Fruit fly (Drosophila melanogaster) whole organism, embryonic: ENCODE data around the gene Dbp73D.
A peak's percentile ranks its signal among the peaks of the same experiment; 100 is the strongest.

ENCODE experiments used
- B-H2 ChIP-seq: fragments of 200-800 bp; sonication (Bioruptor generic); optimal IDR thresholded peaks from 2 replicates; lab custom pipeline; 2018; ENCODE audit warnings: missing biosample characterization, mild to moderate bottlenecking, missing genetic modification characterization
- CG13775 ChIP-seq: fragments of 200-800 bp; sonication (Bioruptor generic); optimal IDR thresholded peaks from 3 replicates; lab custom pipeline; 2017; ENCODE audit warnings: missing biosample characterization, mild to moderate bottlenecking, missing genetic modification characterization
- CG13894 ChIP-seq: fragments of 200-800 bp; sonication (Bioruptor generic); optimal IDR thresholded peaks from 3 replicates; lab custom pipeline; 2018; ENCODE audit warnings: missing biosample characterization, mild to moderate bottlenecking, missing genetic modification characterization, moderate library complexity
- CG16863 ChIP-seq: fragments of 200-800 bp; sonication (Bioruptor generic); optimal IDR thresholded peaks from 3 replicates; lab custom pipeline; 2016; ENCODE audit warnings: missing biosample characterization, missing genetic modification characterization
- CG1832 ChIP-seq: fragments of 200-800 bp; sonication (Bioruptor generic); optimal IDR thresholded peaks from 2 replicates; lab custom pipeline; 2017; ENCODE audit warnings: missing biosample characterization, mild to moderate bottlenecking, missing genetic modification characterization, inconsistent platforms
- CG2678 ChIP-seq: fragments of 200-800 bp; sonication (Bioruptor generic); optimal IDR thresholded peaks from 3 replicates; lab custom pipeline; 2019; ENCODE audit warnings: missing biosample characterization, mild to moderate bottlenecking, missing genetic modification characterization, moderate library complexity
- CG2875 ChIP-seq: fragments of 200-800 bp; sonication (Bioruptor generic); optimal IDR thresholded peaks from 2 replicates; lab custom pipeline; 2017; ENCODE audit warnings: missing biosample characterization, mild to moderate bottlenecking, missing genetic modification characterization, missing genetic modification reagents
- CG30431 ChIP-seq: fragments of 200-800 bp; sonication (Bioruptor generic); optimal IDR thresholded peaks from 2 replicates; lab custom pipeline; 2017; ENCODE audit warnings: missing biosample characterization, missing genetic modification characterization
- CG34422 ChIP-seq: fragments of 200-800 bp; sonication (Bioruptor generic); IDR thresholded peaks from 3 replicates; pipeline ENCODE4 v1.3.6; 2022; ENCODE audit warnings: missing biosample characterization, missing genetic modification characterization
- CG4360 ChIP-seq: fragments of 200-800 bp; sonication (Bioruptor generic); IDR thresholded peaks from 2 replicates; pipeline ENCODE4 v1.3.6; 2022; ENCODE audit warnings: missing biosample characterization, missing genetic modification characterization
- CG4424 ChIP-seq: fragments of 200-800 bp; sonication (Bioruptor generic); optimal IDR thresholded peaks from 3 replicates; lab custom pipeline; 2016; ENCODE audit warnings: missing biosample characterization, missing genetic modification characterization
- CG5245 ChIP-seq: fragments of 200-800 bp; sonication (Bioruptor generic); optimal IDR thresholded peaks from 3 replicates; lab custom pipeline; 2016; ENCODE audit warnings: missing biosample characterization, missing genetic modification characterization
- CG9727 ChIP-seq: fragments of 200-800 bp; sonication (Bioruptor generic); optimal IDR thresholded peaks from 3 replicates; lab custom pipeline; 2017; ENCODE audit warnings: missing biosample characterization, mild to moderate bottlenecking, missing genetic modification characterization
- Eip74EF ChIP-seq, 2 experiments: fragments of 200-800 bp in 1 of 2; fragments of >200 bp in 1 of 2; sonication (Bioruptor generic) in 1 of 2; optimal IDR thresholded peaks; 2 replicates each; lab custom pipeline; 2017 to 2019; ENCODE audit warnings: missing biosample characterization in 2 of 2, missing genetic modification characterization in 2 of 2, mild to moderate bottlenecking in 1 of 2, moderate library complexity in 1 of 2
- Ets65A ChIP-seq: fragments of 200-800 bp; sonication (Bioruptor generic); peaks from one replicate; lab custom pipeline; 2016; ENCODE audit warnings: missing biosample characterization, missing genetic modification characterization
- Ets97D ChIP-seq: fragments of 200-800 bp; sonication (Bioruptor generic); optimal IDR thresholded peaks from 3 replicates; lab custom pipeline; 2016; ENCODE audit warnings: missing biosample characterization, missing genetic modification characterization
- Fer1 ChIP-seq: fragments of 200-800 bp; sonication (Bioruptor generic); optimal IDR thresholded peaks from 2 replicates; lab custom pipeline; 2017; ENCODE audit warnings: missing biosample characterization, mild to moderate bottlenecking, missing genetic modification characterization
- Gsc ChIP-seq: fragments of 200-800 bp; sonication (Bioruptor generic); IDR thresholded peaks from 2 replicates; pipeline ENCODE4 v1.3.6; 2022; ENCODE audit warnings: missing biosample characterization, missing genetic modification characterization
- HHEX ChIP-seq: fragments of 200-800 bp; sonication (Bioruptor generic); optimal IDR thresholded peaks from 3 replicates; lab custom pipeline; 2017; ENCODE audit warnings: missing biosample characterization, mild to moderate bottlenecking, missing genetic modification characterization, missing genetic modification reagents
- Hmx ChIP-seq: fragments of 200-800 bp; sonication (Bioruptor generic); optimal IDR thresholded peaks from 2 replicates; lab custom pipeline; 2016; ENCODE audit warnings: missing biosample characterization, missing genetic modification characterization
- Lhr ChIP-seq: fragments of 200-800 bp; sonication (Bioruptor generic); optimal IDR thresholded peaks from 3 replicates; lab custom pipeline; 2017; ENCODE audit warnings: mild to moderate bottlenecking, missing biosample characterization, missing genetic modification reagents, missing genetic modification characterization
- NfI ChIP-seq: fragments of 200-800 bp; sonication (Bioruptor generic); optimal IDR thresholded peaks from 3 replicates; lab custom pipeline; 2018; ENCODE audit warnings: missing biosample characterization, mild to moderate bottlenecking, missing genetic modification characterization, moderate library complexity
- Rfx ChIP-seq: fragments of 200-800 bp; sonication (Bioruptor generic); IDR thresholded peaks from 2 replicates; pipeline ENCODE4 v1.3.6; 2022; ENCODE audit warnings: missing biosample characterization, missing genetic modification characterization
- Sox100B ChIP-seq: fragments of 200-800 bp; sonication (Bioruptor generic); optimal IDR thresholded peaks from 3 replicates; lab custom pipeline; 2018; ENCODE audit warnings: missing biosample characterization, mild to moderate bottlenecking, missing genetic modification characterization
- Usf ChIP-seq: fragments of 200-800 bp; sonication (Bioruptor generic); optimal IDR thresholded peaks from 2 replicates; lab custom pipeline; 2017; ENCODE audit warnings: missing genotype, missing biosample characterization, missing genetic modification characterization
- abd-A ChIP-seq: fragments of 200-800 bp; sonication (Bioruptor generic); optimal IDR thresholded peaks from 3 replicates; lab custom pipeline; 2019; ENCODE audit warnings: missing biosample characterization, mild to moderate bottlenecking, missing genetic modification characterization, moderate library complexity
- ase ChIP-seq: fragments of 200-800 bp; sonication (Bioruptor generic); IDR thresholded peaks from 3 replicates; pipeline ENCODE4 v1.3.6; 2022; ENCODE audit warnings: missing biosample characterization, missing genetic modification characterization
- bbx ChIP-seq: fragments of 200-800 bp; sonication (Bioruptor generic); IDR thresholded peaks from 2 replicates; pipeline ENCODE4 v1.3.6; 2022; ENCODE audit warnings: missing biosample characterization, missing genetic modification characterization; ENCODE audit not compliant: partially characterized antibody
- da ChIP-seq: fragments of 200-800 bp; sonication (Bioruptor generic); optimal IDR thresholded peaks from 2 replicates; lab custom pipeline; 2016; ENCODE audit warnings: missing biosample characterization, missing genetic modification characterization
- dpn ChIP-seq, 2 experiments: fragments of 200-800 bp; sonication (Bioruptor generic); optimal IDR thresholded peaks; 3 replicates each; lab custom pipeline; 2016; ENCODE audit warnings: missing biosample characterization in 2 of 2, missing genetic modification characterization in 2 of 2
- dysf ChIP-seq: fragments of 200-800 bp; sonication (Bioruptor generic); IDR thresholded peaks from 3 replicates; pipeline ENCODE4 v1.3.6; 2022; ENCODE audit warnings: missing biosample characterization, missing genetic modification characterization
- gfzf ChIP-seq: fragments of 200-800 bp; sonication (Bioruptor generic); optimal IDR thresholded peaks from 2 replicates; lab custom pipeline; 2016; ENCODE audit warnings: missing biosample characterization, mild to moderate bottlenecking, missing genetic modification characterization, moderate library complexity
- hb ChIP-seq: fragments of 200-800 bp; sonication (Bioruptor generic); IDR thresholded peaks from 3 replicates; pipeline ENCODE4 v1.3.6; 2022; ENCODE audit warnings: missing biosample characterization, missing genetic modification characterization; ENCODE audit not compliant: partially characterized antibody
- kah ChIP-seq: fragments of 200-800 bp; sonication (Bioruptor generic); optimal IDR thresholded peaks from 2 replicates; lab custom pipeline; 2018; ENCODE audit warnings: missing biosample characterization, mild to moderate bottlenecking, missing genetic modification characterization
- ken ChIP-seq: fragments of 200-800 bp; sonication (Bioruptor generic); IDR thresholded peaks from 3 replicates; pipeline ENCODE4 v1.3.6; 2022; ENCODE audit warnings: missing biosample characterization, missing genetic modification characterization
- kni ChIP-seq: fragments of 200-800 bp; sonication (Bioruptor generic); optimal IDR thresholded peaks from 3 replicates; lab custom pipeline; 2017; ENCODE audit warnings: mild to moderate bottlenecking, missing biosample characterization, missing genetic modification reagents, missing genetic modification characterization
- knrl ChIP-seq: fragments of 200-800 bp; sonication (Bioruptor generic); IDR thresholded peaks from 3 replicates; pipeline ENCODE4 v1.3.6; 2022; ENCODE audit warnings: missing biosample characterization, missing genetic modification characterization; ENCODE audit not compliant: partially characterized antibody
- lbe ChIP-seq: fragments of 200-800 bp; sonication (Bioruptor generic); optimal IDR thresholded peaks from 2 replicates; lab custom pipeline; 2016; ENCODE audit warnings: missing biosample characterization, mild to moderate bottlenecking, missing genetic modification characterization
- nerfin-1 ChIP-seq: fragments of 200-800 bp; sonication (Bioruptor generic); optimal IDR thresholded peaks from 3 replicates; lab custom pipeline; 2019; ENCODE audit warnings: missing biosample characterization, mild to moderate bottlenecking, missing genetic modification characterization, moderate library complexity
- pnt ChIP-seq: fragments of 200-800 bp; sonication (Bioruptor generic); optimal IDR thresholded peaks from 3 replicates; lab custom pipeline; 2016; ENCODE audit warnings: missing biosample characterization, missing genetic modification characterization
- row ChIP-seq: fragments of 200-800 bp; sonication (Bioruptor generic); IDR thresholded peaks from 3 replicates; pipeline ENCODE4 v1.3.6; 2022; ENCODE audit warnings: missing biosample characterization, missing genetic modification characterization
- shn ChIP-seq: fragments of 200-800 bp; sonication (Bioruptor generic); optimal IDR thresholded peaks from 3 replicates; lab custom pipeline; 2016; ENCODE audit warnings: missing biosample characterization, missing genetic modification characterization
- slbo ChIP-seq: fragments of 200-800 bp; sonication (Bioruptor generic); IDR thresholded peaks from 2 replicates; pipeline ENCODE4 v1.3.6; 2022; ENCODE audit warnings: missing biosample characterization, missing genetic modification characterization
- tll ChIP-seq, 2 experiments: fragments of 200-800 bp in 1 of 2; fragments of >200 bp in 1 of 2; sonication (Bioruptor generic) in 1 of 2; optimal IDR thresholded peaks; 2 replicates each; lab custom pipeline; 2017 to 2019; ENCODE audit warnings: missing biosample characterization in 2 of 2, missing genetic modification characterization in 2 of 2, mild to moderate bottlenecking in 1 of 2, moderate library complexity in 1 of 2
- trem ChIP-seq: fragments of 200-800 bp; optimal IDR thresholded peaks from 3 replicates; lab custom pipeline; 2019; ENCODE audit warnings: missing biosample characterization, mild to moderate bottlenecking, missing genetic modification characterization, moderate library complexity
- ttk ChIP-seq: fragments of 200-800 bp; sonication (Bioruptor generic); IDR thresholded peaks from 2 replicates; pipeline ENCODE4 v2.1.2; 2022; ENCODE audit warnings: missing biosample characterization, missing genetic modification characterization
- unpg ChIP-seq: fragments of 200-800 bp; sonication (Bioruptor generic); optimal IDR thresholded peaks from 3 replicates; lab custom pipeline; 2018; ENCODE audit warnings: missing biosample characterization, mild to moderate bottlenecking, missing genetic modification characterization, moderate library complexity
- zen ChIP-seq: fragments of 200-800 bp; sonication (Bioruptor generic); optimal IDR thresholded peaks from 3 replicates; lab custom pipeline; 2018; ENCODE audit warnings: missing biosample characterization, mild to moderate bottlenecking, missing genetic modification characterization, moderate library complexity
- zen2 ChIP-seq: fragments of 200-800 bp; sonication (Bioruptor generic); IDR thresholded peaks from 3 replicates; pipeline ENCODE4 v1.3.6; 2022; ENCODE audit warnings: missing biosample characterization, missing genetic modification characterization; ENCODE audit not compliant: partially characterized antibody
- zfh2 ChIP-seq: fragments of 200-800 bp; sonication (Bioruptor generic); optimal IDR thresholded peaks from 2 replicates; lab custom pipeline; 2016; ENCODE audit warnings: missing biosample characterization, missing genetic modification characterization

The Dbp73D gene

DNA sequence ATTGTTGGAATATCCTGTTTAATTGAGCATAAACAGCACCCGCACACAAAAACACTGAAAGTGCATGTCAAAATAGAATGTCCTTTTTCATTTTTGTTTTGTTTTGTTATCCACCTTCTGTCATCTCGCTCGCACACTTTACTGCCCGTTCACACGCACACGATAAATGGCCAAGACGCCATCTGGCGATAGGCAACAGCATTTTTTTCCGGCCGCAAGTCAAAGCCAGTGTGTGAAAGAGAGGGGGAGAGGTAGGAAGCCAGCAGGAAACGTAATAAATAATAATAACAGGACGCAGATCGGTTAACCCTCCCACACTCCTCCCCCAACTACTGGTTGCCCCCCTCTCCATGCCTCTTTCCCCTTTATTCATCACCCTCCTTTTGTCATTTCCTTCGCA is 39.2 kb upstream of the Dbp73D start (continued):
- peak; percentile 31 for TF ChIP-seq NfI
- TF ChIP-seq tll (GFP tag; optimal IDR thresholded peaks at IDR 0.05; lab: Kevin White, UChicago): peak in 1 of 2 experiments; percentile 90
- TF ChIP-seq ase (GFP tag; lab: Robert Waterston, UW): peak; percentile 57; the same call in 2 of the 3 replicates
- TF ChIP-seq Usf (GFP tag; lab: Kevin White, UChicago): no peak
- no peak for TF ChIP-seq Hmx (GFP tag; lab: Kevin White, UChicago)
- TF ChIP-seq kah (GFP tag; lab: Kevin White, UChicago): peak; percentile 49
- TF ChIP-seq Sox100B (GFP tag; lab: Kevin White, UChicago): peak; percentile 26
- peak; percentile 72 for TF ChIP-seq kni
- peak; percentile 60 for TF ChIP-seq nerfin-1 (tag; lab: Kevin White, UChicago)
- TF ChIP-seq CG1832: peak; percentile 70
- no peak for TF ChIP-seq row
- peak; percentile 72 for TF ChIP-seq abd-A
- TF ChIP-seq CG9727 (GFP tag; lab: Kevin White, UChicago): peak; percentile 18
- TF ChIP-seq HHEX (GFP tag; lab: Kevin White, UChicago): no peak
- TF ChIP-seq knrl (GFP tag; lab: Robert Waterston, UW): 0 out of 3 replicates have a peak, but pooled peaks have one; percentile 37
- TF ChIP-seq ttk (GFP tag; lab: Robert Waterston, UW): no peak
- no peak for TF ChIP-seq lbe (GFP tag; lab: Kevin White, UChicago)
- TF ChIP-seq CG16863 (GFP tag; lab: Kevin White, UChicago): peak; percentile 41
- TF ChIP-seq CG4360 (GFP tag; lab: Robert Waterston, UW): 0 out of 2 replicates have a peak, but pooled peaks have one; percentile 29
- no peak for TF ChIP-seq zfh2
- TF ChIP-seq zen (tag; lab: Kevin White, UChicago): peak; percentile 85
- peak; percentile 39 for TF ChIP-seq shn (GFP tag; lab: Kevin White, UChicago)
- peak; percentile 12 for TF ChIP-seq da (GFP tag; lab: Kevin White, UChicago)
- no peak for TF ChIP-seq dpn (GFP tag; optimal IDR thresholded peaks at IDR 0.05; lab: Kevin White, UChicago)
- TF ChIP-seq CG5245 (GFP tag; lab: Kevin White, UChicago): peak; percentile 43
- no peak for TF ChIP-seq Ets97D (GFP tag; lab: Kevin White, UChicago)
- TF ChIP-seq Eip74EF (GFP tag; optimal IDR thresholded peaks at IDR 0.05; lab: Kevin White, UChicago): no peak
- peak; percentile 6 for TF ChIP-seq trem
- TF ChIP-seq bbx (GFP tag; lab: Robert Waterston, UW): no peak
- peak; percentile 3 for TF ChIP-seq CG2875 (GFP tag; lab: Kevin White, UChicago)
- no peak for TF ChIP-seq ken (GFP tag; lab: Robert Waterston, UW)
- TF ChIP-seq CG13775: peak; percentile 45
- TF ChIP-seq CG13894 (tag; lab: Kevin White, UChicago): no peak
- TF ChIP-seq CG4424 (GFP tag; lab: Kevin White, UChicago): peak; percentile 34
- no peak for TF ChIP-seq slbo (GFP tag; lab: Robert Waterston, UW)
- TF ChIP-seq pnt (GFP tag; lab: Kevin White, UChicago): no peak
- no peak for TF ChIP-seq B-H2
- TF ChIP-seq gfzf (GFP tag; lab: Kevin White, UChicago): no peak
- peak; percentile 1 for TF ChIP-seq CG2678 (tag; lab: Kevin White, UChicago)
- TF ChIP-seq Gsc (GFP tag; lab: Robert Waterston, UW): no peak
- TF ChIP-seq Lhr: peak; percentile 10
- no peak for TF ChIP-seq zen2 (GFP tag; lab: Robert Waterston, UW)
- TF ChIP-seq unpg: no peak
- TF ChIP-seq dysf (GFP tag; lab: Robert Waterston, UW): 0 out of 3 replicates have a peak, but pooled peaks have one; percentile 34
- TF ChIP-seq Rfx (GFP tag; lab: Robert Waterston, UW): peak; percentile 46
- peak; percentile 43 for TF ChIP-seq Fer1 (GFP tag; lab: Kevin White, UChicago)
- 0 out of 3 replicates have a peak, but pooled peaks have one; percentile 24 for TF ChIP-seq hb (GFP tag; lab: Robert Waterston, UW)
- peak; percentile 47; the same call in 2 of the 3 replicates for TF ChIP-seq CG34422 (GFP tag; lab: Robert Waterston, UW)
- peak; percentile 81 for TF ChIP-seq Ets65A (GFP tag; lab: Kevin White, UChicago)
- TF ChIP-seq CG30431 (GFP tag; lab: Kevin White, UChicago): no peak
